Fruit fly (Drosophila melanogaster) whole organism, wandering third instar larva: ENCODE data around the gene Arc42.

Experiments used
- Abd-B ChIP-seq: fragments of >200 bp; optimal IDR thresholded peaks from 2 replicates; lab custom pipeline; 2017; ENCODE audit warnings: missing biosample characterization, missing genetic modification characterization
- CG32264 ChIP-seq: fragments of 200-800 bp; sonication (Bioruptor generic); optimal IDR thresholded peaks from 2 replicates; lab custom pipeline; 2016; ENCODE audit warnings: missing biosample characterization, missing genetic modification characterization
- CG9705 ChIP-seq: fragments of 200-800 bp; sonication (Bioruptor generic); optimal IDR thresholded peaks from 2 replicates; lab custom pipeline; 2018; ENCODE audit warnings: missing biosample characterization, mild to moderate bottlenecking, missing genetic modification characterization
- CrebA ChIP-seq: fragments of 200-800 bp; sonication (Bioruptor generic); optimal IDR thresholded peaks from 2 replicates; lab custom pipeline; 2016; ENCODE audit warnings: missing biosample characterization, mild to moderate bottlenecking, missing genetic modification characterization, borderline replicate concordance
- Dfd ChIP-seq: fragments of >200 bp; optimal IDR thresholded peaks from 2 replicates; lab custom pipeline; 2017; ENCODE audit warnings: missing biosample characterization, missing genetic modification characterization
- Dif ChIP-seq: fragments of 200-275, 200-300 bp; sonication (Bioruptor generic); optimal IDR thresholded peaks from 2 replicates; lab custom pipeline; 2018; ENCODE audit warnings: missing biosample characterization, missing genetic modification characterization; ENCODE audit not compliant: partially characterized antibody
- GATAd ChIP-seq: sonication (Bioruptor generic); optimal IDR thresholded peaks from 2 replicates; lab custom pipeline; 2016; ENCODE audit warnings: missing biosample characterization, missing genetic modification characterization
- HLH106 ChIP-seq: fragments of 200-800 bp; optimal IDR thresholded peaks from 3 replicates; lab custom pipeline; 2019; ENCODE audit warnings: missing biosample characterization, mild to moderate bottlenecking, missing genetic modification characterization, moderate library complexity
- Hnf4 ChIP-seq: fragments of 200-800 bp; sonication (Bioruptor generic); optimal IDR thresholded peaks from 2 replicates; lab custom pipeline; 2016; ENCODE audit warnings: missing biosample characterization, mild to moderate bottlenecking, missing genetic modification characterization
- Hr78 ChIP-seq: fragments of >200 bp; optimal IDR thresholded peaks from 2 replicates; lab custom pipeline; 2017; ENCODE audit warnings: missing biosample characterization, missing genetic modification characterization
- Hr83 ChIP-seq: fragments of 200-300 bp; sonication (Bioruptor generic); optimal IDR thresholded peaks from 2 replicates; lab custom pipeline; 2016; ENCODE audit warnings: missing biosample characterization, mild to moderate bottlenecking, missing genetic modification characterization, moderate library complexity; ENCODE audit not compliant: poor library complexity, severe bottlenecking
- Jra ChIP-seq: sonication (Bioruptor generic); optimal IDR thresholded peaks from 2 replicates; lab custom pipeline; 2016; ENCODE audit warnings: missing biosample characterization, missing genetic modification characterization
- Mio ChIP-seq: sonication (Bioruptor generic); optimal IDR thresholded peaks from 2 replicates; lab custom pipeline; 2016; ENCODE audit warnings: missing biosample characterization, missing genetic modification characterization
- Myc ChIP-seq: fragments of >200 bp; optimal IDR thresholded peaks from 2 replicates; lab custom pipeline; 2017
- N ChIP-seq: fragments of >200 bp; optimal IDR thresholded peaks from 2 replicates; lab custom pipeline; 2018; ENCODE audit warnings: missing biosample characterization, missing external identifiers, missing genetic modification characterization
- OdsH ChIP-seq: fragments of 200-800 bp; sonication (Bioruptor generic); optimal IDR thresholded peaks from 2 replicates; lab custom pipeline; 2016; ENCODE audit warnings: missing biosample characterization, mild to moderate bottlenecking, missing genetic modification characterization
- Rel ChIP-seq, 2 experiments: fragments of 200-800 bp; sonication (Bioruptor generic) in 1 of 2; optimal IDR thresholded peaks; 2 replicates in 1 of 2; 3 replicates in 1 of 2; lab custom pipeline; 2016 to 2019; ENCODE audit warnings: mild to moderate bottlenecking in 2 of 2, missing biosample characterization in 2 of 2, missing genetic modification characterization in 2 of 2, moderate library complexity in 1 of 2
- Sp1 ChIP-seq: fragments of 200-800 bp; sonication (Bioruptor generic); optimal IDR thresholded peaks from 3 replicates; lab custom pipeline; 2019; ENCODE audit warnings: missing biosample characterization, mild to moderate bottlenecking, missing genetic modification characterization, moderate library complexity
- Vsx2 ChIP-seq: fragments of 200-300, 225-300 bp; sonication (Bioruptor generic); optimal IDR thresholded peaks from 2 replicates; lab custom pipeline; 2018; ENCODE audit warnings: missing biosample characterization, missing genetic modification characterization; ENCODE audit not compliant: partially characterized antibody
- br ChIP-seq: fragments of 200-800 bp; sonication (Bioruptor generic); optimal IDR thresholded peaks from 2 replicates; lab custom pipeline; 2016; ENCODE audit warnings: missing biosample characterization, missing genetic modification characterization
- brk ChIP-seq: fragments of 200-800 bp; sonication (Bioruptor generic); optimal IDR thresholded peaks from 2 replicates; lab custom pipeline; 2016; ENCODE audit warnings: missing biosample characterization, mild to moderate bottlenecking, missing genetic modification characterization
- dmrt93B ChIP-seq: fragments of 200-800 bp; sonication (Bioruptor generic); optimal IDR thresholded peaks from 2 replicates; lab custom pipeline; 2018; ENCODE audit warnings: missing biosample characterization, mild to moderate bottlenecking, missing genetic modification characterization
- dsf ChIP-seq: sonication (Bioruptor generic); optimal IDR thresholded peaks from 2 replicates; lab custom pipeline; 2016; ENCODE audit warnings: missing biosample characterization, missing genetic modification characterization, borderline replicate concordance
- ey ChIP-seq: fragments of 200-800 bp; sonication (Bioruptor generic); optimal IDR thresholded peaks from 2 replicates; lab custom pipeline; 2016; ENCODE audit warnings: missing biosample characterization, missing genetic modification characterization
- foxo ChIP-seq, 2 experiments: fragments of 200-800 bp; sonication (Bioruptor generic); optimal IDR thresholded peaks; 2 replicates in 1 of 2; 3 replicates in 1 of 2; lab custom pipeline; 2016 to 2017; ENCODE audit warnings: missing biosample characterization in 2 of 2, missing genetic modification characterization in 2 of 2
- fru ChIP-seq: fragments of 200-800 bp; sonication (Bioruptor generic); optimal IDR thresholded peaks from 3 replicates; lab custom pipeline; 2016; ENCODE audit warnings: missing biosample characterization, mild to moderate bottlenecking, missing genetic modification characterization
- h ChIP-seq: fragments of 200-800 bp; sonication (Bioruptor generic); optimal IDR thresholded peaks from 3 replicates; lab custom pipeline; 2016; ENCODE audit warnings: missing biosample characterization, mild to moderate bottlenecking, missing genetic modification characterization
- jim ChIP-seq: fragments of 175-275, 200-325 bp; sonication (Bioruptor generic); optimal IDR thresholded peaks from 2 replicates; lab custom pipeline; 2016; ENCODE audit warnings: missing biosample characterization, mild to moderate bottlenecking, missing genetic modification characterization
- pan ChIP-seq: fragments of >200 bp; optimal IDR thresholded peaks from 2 replicates; lab custom pipeline; 2017
- psq ChIP-seq: fragments of 200-800 bp; sonication (Bioruptor generic); optimal IDR thresholded peaks from 3 replicates; lab custom pipeline; 2017; ENCODE audit warnings: missing biosample characterization, mild to moderate bottlenecking, missing genetic modification characterization, moderate library complexity
- rgr ChIP-seq: fragments of 200-800 bp; sonication (Bioruptor generic); optimal IDR thresholded peaks from 3 replicates; lab custom pipeline; 2016; ENCODE audit warnings: missing biosample characterization, mild to moderate bottlenecking, missing genetic modification characterization
- sage ChIP-seq: fragments of 200-800 bp; sonication (Bioruptor generic); optimal IDR thresholded peaks from 2 replicates; lab custom pipeline; 2016; ENCODE audit warnings: missing biosample characterization, mild to moderate bottlenecking, missing genetic modification characterization
- sv ChIP-seq: fragments of 200-800 bp; sonication (Bioruptor generic); optimal IDR thresholded peaks from 3 replicates; lab custom pipeline; 2016; ENCODE audit warnings: missing biosample characterization, missing genetic modification characterization
- tai ChIP-seq: sonication (Bioruptor generic); optimal IDR thresholded peaks from 2 replicates; lab custom pipeline; 2016; ENCODE audit warnings: missing biosample characterization, missing genetic modification characterization
- usp ChIP-seq: fragments of >200 bp; optimal IDR thresholded peaks from 2 replicates; lab custom pipeline; 2017; ENCODE audit warnings: missing biosample characterization, missing genetic modification characterization
- woc ChIP-seq: sonication (Bioruptor generic); optimal IDR thresholded peaks from 2 replicates; lab custom pipeline; 2016; ENCODE audit warnings: missing biosample characterization, mild to moderate bottlenecking, missing genetic modification characterization

The Arc42 gene

dm6 chr3R:19843888-19844287 is 33.6 kb upstream of the Arc42 start:
- TF ChIP-seq dsf (GFP tag; lab: Kevin White, UChicago) = no peak
- no peak for TF ChIP-seq N
- TF ChIP-seq CG32264 (GFP tag; lab: Kevin White, UChicago) = no peak
- TF ChIP-seq CG9705 (GFP tag; lab: Kevin White, UChicago) = no peak
- no peak for TF ChIP-seq dmrt93B (GFP tag; lab: Kevin White, UChicago)
- no peak for TF ChIP-seq usp (GFP tag; lab: Kevin White, UChicago)
- TF ChIP-seq Rel (GFP tag; optimal IDR thresholded peaks at IDR 0.05; lab: Kevin White, UChicago) = no peak
- no peak for TF ChIP-seq Rel (tag; optimal IDR thresholded peaks at IDR 0.05; lab: Kevin White, UChicago)
- TF ChIP-seq fru (GFP tag; lab: Kevin White, UChicago) = no peak
- TF ChIP-seq HLH106 (tag; lab: Kevin White, UChicago) = no peak
- TF ChIP-seq jim (GFP tag; lab: Kevin White, UChicago) = no peak
- TF ChIP-seq foxo (GFP tag; optimal IDR thresholded peaks at IDR 0.05; lab: Kevin White, UChicago) = no peak
- no peak for TF ChIP-seq Abd-B (GFP tag; lab: Kevin White, UChicago)
- no peak for TF ChIP-seq Hnf4

- TF ChIP-seq OdsH = peak; percentile 7
- TF ChIP-seq fru (GFP tag; lab: Kevin White, UChicago) = peak; percentile 58
- no peak for TF ChIP-seq Hr78 (GFP tag; lab: Kevin White, UChicago)
- no peak for TF ChIP-seq Mio (GFP tag; lab: Kevin White, UChicago)
- TF ChIP-seq Jra (GFP tag; lab: Kevin White, UChicago) = no peak
- peak; percentile 66 for TF ChIP-seq Hnf4
- peak; percentile 9 for TF ChIP-seq sage
- TF ChIP-seq br (GFP tag; lab: Kevin White, UChicago) = peak; percentile 59
- peak; percentile 50 for TF ChIP-seq ey (GFP tag; lab: Kevin White, UChicago)
- TF ChIP-seq h (GFP tag; lab: Kevin White, UChicago) = peak; percentile 62
- TF ChIP-seq rgr (GFP tag; lab: Kevin White, UChicago) = peak; percentile 65
- peak; percentile 72 for TF ChIP-seq tai
- TF ChIP-seq psq (GFP tag; lab: Kevin White, UChicago) = peak; percentile 42
- peak; percentile 40 for TF ChIP-seq sv (GFP tag; lab: Kevin White, UChicago)
- TF ChIP-seq Abd-B (GFP tag; lab: Kevin White, UChicago) = no peak
- peak; percentile 28 for TF ChIP-seq CG9705 (GFP tag; lab: Kevin White, UChicago)
- peak; percentile 37 for TF ChIP-seq woc (GFP tag; lab: Kevin White, UChicago)
- peak; percentile 45 for TF ChIP-seq dmrt93B (GFP tag; lab: Kevin White, UChicago)
- TF ChIP-seq Myc = no peak
These were observed 30.5 kb upstream of the Arc42 start, which contains the start of gene MICU3 for dm6 chr3R:19846870-19847590. MICU3 (plus strand) TSS chr3R:19847311.

- TF ChIP-seq CG9705 (GFP tag; lab: Kevin White, UChicago) = no peak
- TF ChIP-seq Rel (GFP tag; optimal IDR thresholded peaks at IDR 0.05; lab: Kevin White, UChicago) = no peak
- peak; percentile 79 for TF ChIP-seq Rel (tag; optimal IDR thresholded peaks at IDR 0.05; lab: Kevin White, UChicago)
- no peak for TF ChIP-seq Myc
- TF ChIP-seq foxo (GFP tag; optimal IDR thresholded peaks at IDR 0.05; lab: Kevin White, UChicago) = no peak
- no peak for TF ChIP-seq Dif
These were observed 29.8 kb upstream of the Arc42 start for dm6 chr3R:19847591-19848256.

dm6 chr3R:19858017-19858659 is 19.4 kb upstream of the Arc42 start:
- no peak for TF ChIP-seq Hr78 (GFP tag; lab: Kevin White, UChicago)
- TF ChIP-seq CG32264 (GFP tag; lab: Kevin White, UChicago) = peak; percentile 82
- TF ChIP-seq GATAd (GFP tag; lab: Kevin White, UChicago) = peak; percentile 13
- TF ChIP-seq Hr83 (GFP tag; lab: Kevin White, UChicago) = peak; percentile 99
- peak; percentile 78 for TF ChIP-seq jim (GFP tag; lab: Kevin White, UChicago)
- peak; percentile 74 for TF ChIP-seq fru (GFP tag; lab: Kevin White, UChicago)
- TF ChIP-seq Dif = no peak
- peak; percentile 62 to 84 for TF ChIP-seq foxo (GFP tag; optimal IDR thresholded peaks at IDR 0.05; lab: Kevin White, UChicago)
- TF ChIP-seq Myc = no peak
- peak; percentile 28 for TF ChIP-seq CG9705 (GFP tag; lab: Kevin White, UChicago)
- peak; percentile 88 for TF ChIP-seq br (GFP tag; lab: Kevin White, UChicago)
- no peak for TF ChIP-seq Mio (GFP tag; lab: Kevin White, UChicago)
- TF ChIP-seq Dfd (GFP tag; lab: Kevin White, UChicago) = no peak
- TF ChIP-seq rgr (GFP tag; lab: Kevin White, UChicago) = peak; percentile 90
- peak; percentile 67 for TF ChIP-seq sage
- no peak for TF ChIP-seq Vsx2
- peak; percentile 38 for TF ChIP-seq ey (GFP tag; lab: Kevin White, UChicago)
- peak; percentile 52 for TF ChIP-seq dsf (GFP tag; lab: Kevin White, UChicago)
- TF ChIP-seq h (GFP tag; lab: Kevin White, UChicago) = peak; percentile 90
- no peak for TF ChIP-seq pan (lab: Kevin White, UChicago)
- peak; percentile 66 for TF ChIP-seq psq (GFP tag; lab: Kevin White, UChicago)
- TF ChIP-seq Jra (GFP tag; lab: Kevin White, UChicago) = peak; percentile 81
- TF ChIP-seq Sp1 (GFP tag; lab: Kevin White, UChicago) = peak; percentile 67
- peak; percentile 90 for TF ChIP-seq Hnf4
- peak; percentile 81 for TF ChIP-seq brk
- no peak for TF ChIP-seq CrebA (GFP tag; lab: Kevin White, UChicago)
- TF ChIP-seq tai = no peak
- peak; percentile 90 for TF ChIP-seq OdsH
- peak; percentile 76 for TF ChIP-seq Rel (GFP tag; optimal IDR thresholded peaks at IDR 0.05; lab: Kevin White, UChicago)
- peak; percentile 76 for TF ChIP-seq Rel (tag; optimal IDR thresholded peaks at IDR 0.05; lab: Kevin White, UChicago)
- TF ChIP-seq, all 38 proteins: peak for 20
